Fruit fly (Drosophila melanogaster) whole organism, embryonic: ENCODE data around the gene CG13996.
A peak's percentile ranks its signal among the peaks of the same experiment; 100 is the strongest.

Source experiments
- Bteb2 ChIP-seq: fragments of 200-800 bp; sonication (Bioruptor generic); optimal IDR thresholded peaks from 2 replicates; lab custom pipeline; 2016; ENCODE audit warnings: missing biosample characterization, missing genetic modification characterization
- CG10147 ChIP-seq: fragments of 200-800 bp; sonication (Bioruptor generic); optimal IDR thresholded peaks from 2 replicates; lab custom pipeline; 2019; ENCODE audit warnings: missing biosample characterization, mild to moderate bottlenecking, missing genetic modification characterization, moderate library complexity
- CG11085 ChIP-seq: fragments of 200-800 bp; sonication (Bioruptor generic); IDR thresholded peaks from 2 replicates; pipeline ENCODE4 v1.3.6; 2022; ENCODE audit warnings: missing biosample characterization, missing genetic modification characterization
- CG12659 ChIP-seq: fragments of 200-800 bp; sonication (Bioruptor generic); optimal IDR thresholded peaks from 3 replicates; lab custom pipeline; 2017; ENCODE audit warnings: mild to moderate bottlenecking, missing biosample characterization, missing genetic modification reagents, missing genetic modification characterization
- CG12769 ChIP-seq: fragments of 200-800 bp; sonication (Bioruptor generic); optimal IDR thresholded peaks from 2 replicates; lab custom pipeline; 2019; ENCODE audit warnings: missing biosample characterization, mild to moderate bottlenecking, missing genetic modification characterization, moderate library complexity
- CG1602 ChIP-seq: fragments of 200-800 bp; sonication (Bioruptor generic); optimal IDR thresholded peaks from 3 replicates; lab custom pipeline; 2016; ENCODE audit warnings: missing biosample characterization, missing genetic modification characterization
- CG16815 ChIP-seq: fragments of 200-800 bp; sonication (Bioruptor generic); optimal IDR thresholded peaks from 3 replicates; lab custom pipeline; 2017; ENCODE audit warnings: missing biosample characterization, mild to moderate bottlenecking, missing genetic modification characterization
- CG2120 ChIP-seq: fragments of 200-800 bp; sonication (Bioruptor generic); optimal IDR thresholded peaks from 3 replicates; lab custom pipeline; 2016; ENCODE audit warnings: missing biosample characterization, missing genetic modification characterization
- CG2889 ChIP-seq: fragments of 200-800 bp; sonication (Bioruptor generic); IDR thresholded peaks from 3 replicates; pipeline ENCODE4 v1.3.6; 2022; ENCODE audit warnings: missing biosample characterization, missing genetic modification characterization
- CG31441 ChIP-seq: fragments of 200-800 bp; sonication (Bioruptor generic); IDR thresholded peaks from 2 replicates; pipeline ENCODE4 v1.3.6; 2022; ENCODE audit warnings: missing biosample characterization, missing genetic modification characterization
- CG33213 ChIP-seq: fragments of 200-800 bp; sonication (Bioruptor generic); optimal IDR thresholded peaks from 3 replicates; lab custom pipeline; 2016; ENCODE audit warnings: missing biosample characterization, missing genetic modification characterization
- CG6654 ChIP-seq: fragments of 200-800 bp; sonication (Bioruptor generic); optimal IDR thresholded peaks from 2 replicates; lab custom pipeline; 2017; ENCODE audit warnings: missing biosample characterization, mild to moderate bottlenecking, missing genetic modification characterization
- CG6683 ChIP-seq: fragments of 200-800 bp; sonication (Bioruptor generic); optimal IDR thresholded peaks from 2 replicates; lab custom pipeline; 2017; ENCODE audit warnings: missing biosample characterization, mild to moderate bottlenecking, missing genetic modification characterization, missing genetic modification reagents
- CG6765 ChIP-seq: fragments of 200-800 bp; sonication (Bioruptor generic); optimal IDR thresholded peaks from 3 replicates; lab custom pipeline; 2017; ENCODE audit warnings: missing biosample characterization, mild to moderate bottlenecking, missing genetic modification characterization
- CG7271 ChIP-seq: fragments of 200-800 bp; sonication (Bioruptor generic); optimal IDR thresholded peaks from 2 replicates; lab custom pipeline; 2018; ENCODE audit warnings: missing biosample characterization, mild to moderate bottlenecking, missing genetic modification characterization, moderate library complexity
- CG9876 ChIP-seq: fragments of 200-800 bp; sonication (Bioruptor generic); optimal IDR thresholded peaks from 2 replicates; lab custom pipeline; 2016; ENCODE audit warnings: missing biosample characterization, missing genetic modification characterization
- D19B ChIP-seq: fragments of 200-800 bp; sonication (Bioruptor generic); optimal IDR thresholded peaks from 2 replicates; lab custom pipeline; 2017; ENCODE audit warnings: missing biosample characterization, mild to moderate bottlenecking, missing genetic modification characterization
- Dfd ChIP-seq, 2 experiments: fragments of >200 bp; optimal IDR thresholded peaks; 2 replicates each; lab custom pipeline; 2017; ENCODE audit warnings: missing biosample characterization in 2 of 2, missing genetic modification characterization in 2 of 2
- Fer3 ChIP-seq: fragments of 200-800 bp; sonication (Bioruptor generic); optimal IDR thresholded peaks from 2 replicates; lab custom pipeline; 2018; ENCODE audit warnings: missing biosample characterization, mild to moderate bottlenecking, missing genetic modification characterization, moderate library complexity
- Gsc ChIP-seq: fragments of 200-800 bp; sonication (Bioruptor generic); IDR thresholded peaks from 2 replicates; pipeline ENCODE4 v1.3.6; 2022; ENCODE audit warnings: missing biosample characterization, missing genetic modification characterization
- HLH4C ChIP-seq: fragments of 200-800 bp; sonication (Bioruptor generic); IDR thresholded peaks from 3 replicates; pipeline ENCODE4 v1.3.6; 2022; ENCODE audit warnings: missing biosample characterization, missing genetic modification characterization; ENCODE audit not compliant: partially characterized antibody
- Lhr ChIP-seq: fragments of 200-800 bp; sonication (Bioruptor generic); optimal IDR thresholded peaks from 3 replicates; lab custom pipeline; 2017; ENCODE audit warnings: mild to moderate bottlenecking, missing biosample characterization, missing genetic modification reagents, missing genetic modification characterization
- MBD-R2 ChIP-seq: fragments of 200-800 bp; sonication (Bioruptor generic); IDR thresholded peaks from 2 replicates; pipeline ENCODE4 v1.3.6; 2022; ENCODE audit warnings: missing biosample characterization, missing genetic modification characterization
- Med ChIP-seq: fragments of 200-800 bp; sonication (Bioruptor generic); peaks from one replicate; lab custom pipeline; 2016; ENCODE audit warnings: missing biosample characterization, missing genetic modification characterization, mild to moderate bottlenecking, inconsistent platforms, moderate library complexity
- Mes4 ChIP-seq: fragments of 200-800 bp; sonication (Bioruptor generic); optimal IDR thresholded peaks from 2 replicates; lab custom pipeline; 2016; ENCODE audit warnings: missing biosample characterization, missing genetic modification characterization
- PHDP ChIP-seq: fragments of 200-800 bp; sonication (Bioruptor generic); optimal IDR thresholded peaks from 3 replicates; lab custom pipeline; 2018; ENCODE audit warnings: missing biosample characterization, mild to moderate bottlenecking, missing genetic modification characterization, moderate library complexity
- Scr ChIP-seq: fragments of 200-800 bp; sonication (Bioruptor generic); IDR thresholded peaks from 2 replicates; pipeline ENCODE4 v1.3.6; 2022; ENCODE audit warnings: missing biosample characterization, missing genetic modification characterization; ENCODE audit not compliant: partially characterized antibody
- Trl ChIP-seq, 3 experiments: fragments of >200 bp in 2 of 3; fragments of 200-800 bp in 1 of 3; sonication (Bioruptor generic) in 1 of 3; optimal IDR thresholded peaks; 2 replicates in 1 of 3; 3 replicates in 2 of 3; lab custom pipeline; 2016 to 2017; ENCODE audit warnings: missing biosample characterization in 1 of 3, missing genetic modification characterization in 1 of 3
- btn ChIP-seq: fragments of 200-800 bp; sonication (Bioruptor generic); optimal IDR thresholded peaks from 2 replicates; lab custom pipeline; 2016; ENCODE audit warnings: missing biosample characterization, missing genetic modification characterization
- croc ChIP-seq: fragments of 200-800 bp; sonication (Bioruptor generic); conservative IDR thresholded peaks from 3 replicates; pipeline ENCODE4 v1.3.6; 2022; ENCODE audit warnings: missing biosample characterization, missing genetic modification characterization
- crp ChIP-seq, 2 experiments: fragments of 200-800 bp; sonication (Bioruptor generic); optimal IDR thresholded peaks; 2 replicates in 1 of 2; 3 replicates in 1 of 2; lab custom pipeline; 2017; ENCODE audit warnings: missing biosample characterization in 2 of 2, missing genetic modification characterization in 2 of 2, mild to moderate bottlenecking in 1 of 2, moderate library complexity in 1 of 2
- dmrt11E ChIP-seq: fragments of 200-800 bp; sonication (Bioruptor generic); optimal IDR thresholded peaks from 3 replicates; lab custom pipeline; 2018; ENCODE audit warnings: missing biosample characterization, mild to moderate bottlenecking, missing genetic modification characterization, moderate library complexity
- esg ChIP-seq: fragments of 200-800 bp; sonication (Bioruptor generic); conservative IDR thresholded peaks from 2 replicates; pipeline ENCODE4 v1.3.6; 2022; ENCODE audit warnings: missing biosample characterization, missing genetic modification characterization
- fd64A ChIP-seq: fragments of 200-800 bp; sonication (Bioruptor generic); optimal IDR thresholded peaks from 3 replicates; lab custom pipeline; 2018; ENCODE audit warnings: missing biosample characterization, mild to moderate bottlenecking, missing genetic modification characterization
- fu2 ChIP-seq: fragments of 200-800 bp; sonication (Bioruptor generic); optimal IDR thresholded peaks from 2 replicates; lab custom pipeline; 2016; ENCODE audit warnings: missing biosample characterization, missing genetic modification characterization
- gcm2 ChIP-seq: fragments of 200-800 bp; sonication (Bioruptor generic); optimal IDR thresholded peaks from 2 replicates; lab custom pipeline; 2016; ENCODE audit warnings: missing biosample characterization, missing genetic modification characterization
- hkb ChIP-seq, 2 experiments: fragments of 200-800 bp in 1 of 2; fragments of >200 bp in 1 of 2; sonication (Bioruptor generic) in 1 of 2; IDR thresholded peaks in 1 of 2; optimal IDR thresholded peaks in 1 of 2; 2 replicates each; pipeline versions ENCODE4 v1.3.6 to Lab custom; 2017 to 2022; ENCODE audit warnings: missing biosample characterization in 1 of 2, missing genetic modification characterization in 1 of 2
- kay ChIP-seq: fragments of 200-800 bp; sonication (Bioruptor generic); optimal IDR thresholded peaks from 2 replicates; lab custom pipeline; 2016; ENCODE audit warnings: missing biosample characterization, missing genetic modification characterization
- klu ChIP-seq: fragments of 200-800 bp; sonication (Bioruptor generic); IDR thresholded peaks from 2 replicates; pipeline ENCODE4 v1.3.6; 2022; ENCODE audit warnings: missing biosample characterization, missing genetic modification characterization
- lilli ChIP-seq: fragments of 200-800 bp; sonication (Bioruptor generic); optimal IDR thresholded peaks from 3 replicates; lab custom pipeline; 2016; ENCODE audit warnings: missing biosample characterization, missing genetic modification characterization
- nmo ChIP-seq: fragments of 200-800 bp; sonication (Bioruptor generic); optimal IDR thresholded peaks from 2 replicates; lab custom pipeline; 2018; ENCODE audit warnings: missing biosample characterization, mild to moderate bottlenecking, missing genetic modification characterization, moderate library complexity
- p53 ChIP-seq: fragments of 200-800 bp; sonication (Bioruptor generic); optimal IDR thresholded peaks from 2 replicates; lab custom pipeline; 2016; ENCODE audit warnings: missing biosample characterization, missing genetic modification characterization
- ro ChIP-seq: fragments of 200-800 bp; sonication (Bioruptor generic); IDR thresholded peaks from 2 replicates; pipeline ENCODE4 v1.3.6; 2022; ENCODE audit warnings: missing biosample characterization, missing genetic modification characterization
- row ChIP-seq: fragments of 200-800 bp; sonication (Bioruptor generic); IDR thresholded peaks from 3 replicates; pipeline ENCODE4 v1.3.6; 2022; ENCODE audit warnings: missing biosample characterization, missing genetic modification characterization
- schlank ChIP-seq: fragments of 200-800 bp; sonication (Bioruptor generic); optimal IDR thresholded peaks from 2 replicates; lab custom pipeline; 2018; ENCODE audit warnings: missing biosample characterization, mild to moderate bottlenecking, missing genetic modification characterization
- scrt ChIP-seq: fragments of 200-800 bp; sonication (Bioruptor generic); optimal IDR thresholded peaks from 2 replicates; lab custom pipeline; 2018; ENCODE audit warnings: missing biosample characterization, mild to moderate bottlenecking, missing genetic modification characterization, moderate library complexity
- tx ChIP-seq: fragments of 200-800 bp; sonication (Bioruptor generic); optimal IDR thresholded peaks from 2 replicates; lab custom pipeline; 2016; ENCODE audit warnings: missing biosample characterization, missing genetic modification characterization
- vvl ChIP-seq: fragments of 200-800 bp; sonication (Bioruptor generic); IDR thresholded peaks from 2 replicates; pipeline ENCODE4 v1.3.6; 2022; ENCODE audit warnings: missing biosample characterization, missing genetic modification characterization
- zf30C ChIP-seq: fragments of 200-800 bp; sonication (Bioruptor generic); optimal IDR thresholded peaks from 3 replicates; lab custom pipeline; 2018; ENCODE audit warnings: missing biosample characterization, mild to moderate bottlenecking, missing genetic modification characterization

The CG13996 gene

DNA sequence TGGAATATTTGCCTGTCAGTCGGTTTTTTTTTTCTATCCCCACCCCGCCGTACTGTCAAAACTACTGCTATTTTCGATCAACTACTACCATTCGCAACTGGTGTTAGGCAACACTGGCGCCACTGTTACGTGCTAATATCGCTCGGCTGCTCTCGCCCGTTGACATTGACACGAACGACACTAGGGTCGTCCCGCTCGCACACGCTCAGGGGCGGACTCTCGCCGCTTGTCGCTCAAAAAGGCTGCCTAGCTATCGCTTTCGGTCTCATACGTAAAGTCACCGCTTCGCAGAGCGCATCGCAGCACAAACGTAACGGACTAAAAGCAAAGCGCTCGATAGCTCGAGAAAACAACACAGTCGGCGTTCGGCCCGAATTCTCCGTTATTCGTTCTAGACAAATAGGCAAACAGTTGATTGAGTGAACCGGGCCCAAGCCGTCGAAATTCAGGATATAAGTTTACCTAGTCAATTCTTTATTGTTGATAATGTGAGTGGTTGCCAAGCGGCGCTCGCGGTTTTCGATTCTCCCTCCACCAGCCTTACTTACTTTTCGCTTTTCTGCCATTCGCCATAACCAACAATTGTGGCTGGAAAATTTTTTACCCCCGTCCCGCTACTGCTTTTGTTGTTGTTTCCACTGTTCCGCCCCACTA is 38.2 kb upstream of the CG13996 start (continued):
- TF ChIP-seq dmrt11E (no peak), croc (GFP tag; lab: Robert Waterston, UW) (no peak), CG31441 (no peak), klu (GFP tag; lab: Robert Waterston, UW) (no peak), CG7271 (tag; lab: Kevin White, UChicago) (no peak), PHDP (tag; lab: Kevin White, UChicago) (no peak), Med (GFP tag; lab: Kevin White, UChicago) (peak; percentile 92), lilli (GFP tag; lab: Kevin White, UChicago) (peak; percentile 57), gcm2 (GFP tag; lab: Kevin White, UChicago) (no peak), CG12769 (peak; percentile 61), Bteb2 (GFP tag; lab: Kevin White, UChicago) (no peak), CG6765 (peak; percentile 15), ro (no peak), kay (GFP tag; lab: Kevin White, UChicago) (peak; percentile 2), CG2889 (GFP tag; lab: Robert Waterston, UW) (no peak), CG9876 (GFP tag; lab: Kevin White, UChicago) (no peak), fu2 (GFP tag; lab: Kevin White, UChicago) (peak; percentile 26), Trl (optimal IDR thresholded peaks at IDR 0.05; lab: Kevin White, UChicago) (no peak), Trl (GFP tag; optimal IDR thresholded peaks at IDR 0.05; lab: Kevin White, UChicago) (peak; percentile 36), Dfd (GFP tag; optimal IDR thresholded peaks at IDR 0.05; lab: Kevin White, UChicago) (no peak), CG12659 (peak; percentile 52), MBD-R2 (GFP tag; lab: Robert Waterston, UW) (no peak), CG1602 (GFP tag; lab: Kevin White, UChicago) (peak; percentile 2), CG2120 (GFP tag; lab: Kevin White, UChicago) (peak; percentile 58), nmo (peak; percentile 38), hkb (optimal IDR thresholded peaks at IDR 0.05; lab: Kevin White, UChicago) (no peak), hkb (GFP tag; IDR thresholded peaks at IDR 0.05; lab: Robert Waterston, UW) (no peak), CG6654 (GFP tag; lab: Kevin White, UChicago) (no peak), btn (GFP tag; lab: Kevin White, UChicago) (no peak), Scr (no peak), Mes4 (GFP tag; lab: Kevin White, UChicago) (peak; percentile 23), p53 (GFP tag; lab: Kevin White, UChicago) (no peak), vvl (GFP tag; lab: Robert Waterston, UW) (no peak), zf30C (peak; percentile 9), esg (GFP tag; lab: Robert Waterston, UW) (no peak), CG11085 (GFP tag; lab: Robert Waterston, UW) (no peak), D19B (GFP tag; lab: Kevin White, UChicago) (no peak), tx (peak; percentile 4), CG16815 (GFP tag; lab: Kevin White, UChicago) (no peak), CG33213 (GFP tag; lab: Kevin White, UChicago) (no peak), CG10147 (GFP tag; lab: Kevin White, UChicago) (no peak), fd64A (peak; percentile 4), Gsc (GFP tag; lab: Robert Waterston, UW) (no peak), HLH4C (GFP tag; lab: Robert Waterston, UW) (no peak), scrt (GFP tag; lab: Kevin White, UChicago) (peak; percentile 44), Fer3 (tag; lab: Kevin White, UChicago) (peak; percentile 12), crp (GFP tag; optimal IDR thresholded peaks at IDR 0.05; lab: Kevin White, UChicago) (no peak), row (GFP tag; lab: Robert Waterston, UW) (no peak), schlank (tag; lab: Kevin White, UChicago) (no peak), CG6683 (no peak), Lhr (GFP tag; lab: Kevin White, UChicago) (no peak)
